Worm (Caenorhabditis elegans): Measurements from ENCODE around the gene C28A5.1.
A peak's percentile ranks its signal among the peaks of the same experiment; 100 is the strongest.

Gene C28A5.1

ce11 chrIII:4470793-4471192 is 36.6 kb upstream of the C28A5.1 start (continued):
- TF ChIP-seq lim-7 (GFP tag; IDR thresholded peaks at IDR 0.05) = peak; percentile 84
- no peak for TF ChIP-seq unc-39 (tag; optimal IDR thresholded peaks at IDR 0.05)
- TF ChIP-seq Y105C5A.15 (GFP tag; IDR thresholded peaks at IDR 0.05) = peak; percentile 85
- no peak for TF ChIP-seq ceh-28 (tag; optimal IDR thresholded peaks at IDR 0.05)
- peak; percentile 75 for TF ChIP-seq pha-4 (GFP tag; IDR thresholded peaks at IDR 0.05)
- no peak for TF ChIP-seq pha-4 (tag; optimal IDR thresholded peaks at IDR 0.05)
- TF ChIP-seq jun-1 (tag; optimal IDR thresholded peaks at IDR 0.05) = no peak
- no peak for TF ChIP-seq zag-1 (tag; optimal IDR thresholded peaks at IDR 0.05)
- TF ChIP-seq nhr-77 (tag; optimal IDR thresholded peaks at IDR 0.05) = no peak
- TF ChIP-seq lin-29 (GFP tag; IDR thresholded peaks at IDR 0.05) = no peak
- TF ChIP-seq dmd-6 (GFP tag; IDR thresholded peaks at IDR 0.05) = peak; percentile 54
- no peak for TF ChIP-seq ztf-11 (tag; optimal IDR thresholded peaks at IDR 0.05)
- peak; percentile 48 for TF ChIP-seq hlh-11 (tag; optimal IDR thresholded peaks at IDR 0.05)
- peak; percentile 78 for TF ChIP-seq D1046.2 (GFP tag; IDR thresholded peaks at IDR 0.05)
- TF ChIP-seq R02D3.7 (tag; optimal IDR thresholded peaks at IDR 0.05) = no peak
- no peak for TF ChIP-seq nhr-237 (tag; optimal IDR thresholded peaks at IDR 0.05)
- TF ChIP-seq dve-1 (tag; optimal IDR thresholded peaks at IDR 0.05; ENCODE audit: insufficient read depth) = peak; percentile 67
- peak; percentile 67 to 78 for TF ChIP-seq daf-16 (GFP tag; optimal IDR thresholded peaks at IDR 0.05)
- TF ChIP-seq daf-16 (tag; optimal IDR thresholded peaks at IDR 0.05) = peak; percentile 57
- peak; percentile 73 for TF ChIP-seq daf-19 (GFP tag; conservative IDR thresholded peaks at IDR 0.05)
- peak; percentile 33 for TF ChIP-seq dpl-1 (GFP tag; optimal IDR thresholded peaks at IDR 0.05)
- TF ChIP-seq spr-1 (tag; optimal IDR thresholded peaks at IDR 0.05) = peak; percentile 82
- TF ChIP-seq nhr-25 (tag; optimal IDR thresholded peaks at IDR 0.05; ENCODE audit: borderline replicate concordance, insufficient read depth) = peak; percentile 79
- 0 out of 2 replicates have a peak, but pooled peaks have one; percentile 36 for TF ChIP-seq nhr-41 (GFP tag; IDR thresholded peaks at IDR 0.05)
- peak; percentile 90 for TF ChIP-seq nhr-102 (tag; optimal IDR thresholded peaks at IDR 0.05)
- peak; percentile 91 for TF ChIP-seq egl-43 (GFP tag; IDR thresholded peaks at IDR 0.05)
- peak; percentile 67 for TF ChIP-seq nhr-111 (GFP tag; optimal IDR thresholded peaks at IDR 0.05)
- no peak for TF ChIP-seq ceh-62 (tag; optimal IDR thresholded peaks at IDR 0.05)
- TF ChIP-seq egl-27 (tag; optimal IDR thresholded peaks at IDR 0.05) = no peak
- TF ChIP-seq F26F4.8 (GFP tag; conservative IDR thresholded peaks at IDR 0.05) = peak; percentile 78; the same call in 1 of the 2 replicates
- peak; percentile 75 for TF ChIP-seq mep-1 (tag; optimal IDR thresholded peaks at IDR 0.05)
- no peak for TF ChIP-seq attf-4 (tag; optimal IDR thresholded peaks at IDR 0.05)
- TF ChIP-seq madf-9 (GFP tag; conservative IDR thresholded peaks at IDR 0.05) = peak; percentile 52; the same call in 1 of the 2 replicates
- TF ChIP-seq saeg-2 (GFP tag; IDR thresholded peaks at IDR 0.05) = peak; percentile 48; the same call in 1 of the 2 replicates
- TF ChIP-seq daf-12 (tag; optimal IDR thresholded peaks at IDR 0.05) = no peak
- TF ChIP-seq gei-8 (GFP tag; optimal IDR thresholded peaks at IDR 0.05) = peak; percentile 80
- TF ChIP-seq lin-15B (tag; optimal IDR thresholded peaks at IDR 0.05) = no peak
- no peak for TF ChIP-seq nhr-11 (tag; optimal IDR thresholded peaks at IDR 0.05)
- peak; percentile 45 for TF ChIP-seq F10B5.3 (tag; optimal IDR thresholded peaks at IDR 0.05)
- TF ChIP-seq arid-1 (GFP tag; conservative IDR thresholded peaks at IDR 0.05) = peak; percentile 88
- TF ChIP-seq zip-11 (GFP tag; IDR thresholded peaks at IDR 0.05) = no peak
- TF ChIP-seq F44E2.7 (GFP tag; IDR thresholded peaks at IDR 0.05) = peak; percentile 78; the same call in 1 of the 2 replicates
- TF ChIP-seq zfp-2 (tag; optimal IDR thresholded peaks at IDR 0.05) = peak; percentile 50
- TF ChIP-seq snpc-1.2 (GFP tag; IDR thresholded peaks at IDR 0.05) = peak; percentile 74
- TF ChIP-seq vab-7 (GFP tag; IDR thresholded peaks at IDR 0.05) = peak; percentile 85
- TF ChIP-seq skn-1 (tag; optimal IDR thresholded peaks at IDR 0.05) = no peak
- peak; percentile 77 for TF ChIP-seq Y5F2A.4 (GFP tag; optimal IDR thresholded peaks at IDR 0.05)
- peak in 1 of 2 experiments; percentile 88 for TF ChIP-seq unc-62 (GFP tag; optimal IDR thresholded peaks at IDR 0.05 in 1 of 2)
- no peak for TF ChIP-seq unc-62 (tag; optimal IDR thresholded peaks at IDR 0.05)
- TF ChIP-seq zip-2 (tag; optimal IDR thresholded peaks at IDR 0.05) = no peak
- TF ChIP-seq lin-38 (GFP tag; IDR thresholded peaks at IDR 0.05) = peak; percentile 77
- peak; percentile 80 for TF ChIP-seq nhr-48 (tag; optimal IDR thresholded peaks at IDR 0.05)
- peak; percentile 9 for TF ChIP-seq nhr-28 (tag; optimal IDR thresholded peaks at IDR 0.05)

Measured in whole organism, L4 larva.